Worm (Caenorhabditis elegans) whole organism, L4 larva: ENCODE results near the gene mek-1.

Experiments
- D1046.2 ChIP-seq: fragments of 200-800 bp; sonication (Bioruptor generic); IDR thresholded peaks from 2 replicates; pipeline ENCODE4 v1.3.6; 2022; ENCODE audit warnings: missing genetic modification characterization, missing compliant biosample characterization
- F26F4.8 ChIP-seq: fragments of 200-800 bp; sonication (Bioruptor generic); conservative IDR thresholded peaks from 2 replicates; pipeline ENCODE4 v1.3.6; 2022; ENCODE audit warnings: missing genetic modification characterization, missing compliant biosample characterization
- F44E2.7 ChIP-seq: fragments of 200-800 bp; sonication (Bioruptor generic); IDR thresholded peaks from 2 replicates; pipeline ENCODE4 v2.1.2; 2022; ENCODE audit warnings: missing genetic modification characterization, missing compliant biosample characterization
- F49E8.2 ChIP-seq: sonication (generic microtip); optimal IDR thresholded peaks from 2 replicates; lab custom pipeline; 2016; ENCODE audit warnings: missing compliant biosample characterization, mild to moderate bottlenecking, missing genetic modification characterization, borderline replicate concordance
- R02D3.7 ChIP-seq: fragments of 150-350 bp; sonication (generic microtip); optimal IDR thresholded peaks from 3 replicates; lab custom pipeline; 2014; ENCODE audit warnings: missing biosample characterization, missing genetic modification characterization
- T20F7.1 ChIP-seq: fragments of 200-800 bp; sonication (Bioruptor generic); optimal IDR thresholded peaks from 2 replicates; lab custom pipeline; 2018; ENCODE audit warnings: mild to moderate bottlenecking, missing genetic modification characterization, missing compliant biosample characterization
- T26A8.4 ChIP-seq: fragments of 200-800 bp; sonication (Bioruptor generic); IDR thresholded peaks from 2 replicates; pipeline ENCODE4 v1.3.6; 2022; ENCODE audit warnings: missing genetic modification characterization, missing compliant biosample characterization
- Y75B8A.6 ChIP-seq: fragments of 200-800 bp; sonication (Bioruptor generic); IDR thresholded peaks from 2 replicates; pipeline ENCODE4 v1.3.6; 2022; ENCODE audit warnings: missing genetic modification reagents, missing genetic modification characterization, missing compliant biosample characterization
- aha-1 ChIP-seq: fragments of 150-350 bp; peaks from one replicate; lab custom pipeline; 2014; ENCODE audit warnings: missing biosample characterization, missing genetic modification characterization
- ama-1 ChIP-seq: fragments of 150-350 bp; optimal IDR thresholded peaks from 2 replicates; lab custom pipeline; 2014; ENCODE audit warnings: inconsistent platforms, mixed read lengths
- attf-4 ChIP-seq: sonication (generic microtip); optimal IDR thresholded peaks from 3 replicates; lab custom pipeline; 2017; ENCODE audit warnings: missing biosample characterization, missing genetic modification characterization
- ceh-32 ChIP-seq: sonication (generic microtip); optimal IDR thresholded peaks from 2 replicates; lab custom pipeline; 2016; ENCODE audit warnings: mild to moderate bottlenecking, missing genetic modification characterization, missing compliant biosample characterization; ENCODE audit not compliant: poor library complexity
- ceh-44 ChIP-seq: fragments of 200-800 bp; sonication (Bioruptor generic); IDR thresholded peaks from 2 replicates; pipeline ENCODE4 v1.3.6; 2022; ENCODE audit warnings: missing genetic modification reagents, missing genetic modification characterization, missing compliant biosample characterization
- ceh-62 ChIP-seq: sonication (generic microtip); optimal IDR thresholded peaks from 2 replicates; lab custom pipeline; 2017; ENCODE audit warnings: missing biosample characterization, missing genetic modification characterization
- cey-2 ChIP-seq: sonication (generic microtip); optimal IDR thresholded peaks from 3 replicates; lab custom pipeline; 2017; ENCODE audit warnings: missing genetic modification characterization, mild to moderate bottlenecking, missing compliant biosample characterization, antibody characterized with exemption, borderline replicate concordance; ENCODE audit not compliant: insufficient read depth
- ctbp-1 ChIP-seq: fragments of 200-800 bp; sonication (Bioruptor generic); IDR thresholded peaks from 2 replicates; pipeline ENCODE4 v1.3.6; 2022; ENCODE audit warnings: missing genetic modification reagents, missing genetic modification characterization, missing compliant biosample characterization
- daf-16 ChIP-seq, 3 experiments: sonication (generic microtip); optimal IDR thresholded peaks; 2 replicates each; lab custom pipeline; 2016 to 2017; ENCODE audit warnings: missing genetic modification characterization in 3 of 3, missing genetic modification reagents in 3 of 3, mild to moderate bottlenecking in 2 of 3, missing compliant biosample characterization in 2 of 3, missing biosample characterization in 1 of 3, moderate library complexity in 1 of 3
- dmd-8 ChIP-seq: fragments of 200-800 bp; sonication (Bioruptor generic); IDR thresholded peaks from 2 replicates; pipeline ENCODE4 v1.3.6; 2022; ENCODE audit warnings: missing genetic modification characterization, missing compliant biosample characterization
- duxl-1 ChIP-seq: sonication (generic microtip); optimal IDR thresholded peaks from 2 replicates; lab custom pipeline; 2016; ENCODE audit warnings: mild to moderate bottlenecking, missing genetic modification characterization, moderate library complexity, missing compliant biosample characterization; ENCODE audit not compliant: poor library complexity
- egl-27 ChIP-seq: sonication (generic microtip); optimal IDR thresholded peaks from 3 replicates; lab custom pipeline; 2017; ENCODE audit warnings: missing biosample characterization, missing genetic modification reagents, missing genetic modification characterization
- egl-43 ChIP-seq: fragments of 200-800 bp; sonication (Bioruptor generic); IDR thresholded peaks from 2 replicates; pipeline ENCODE4 v1.3.6; 2022; ENCODE audit warnings: missing genetic modification reagents, missing genetic modification characterization, missing compliant biosample characterization
- fkh-10 ChIP-seq: fragments of 150-350 bp; optimal IDR thresholded peaks from 2 replicates; lab custom pipeline; 2014; ENCODE audit warnings: missing biosample characterization, missing genetic modification reagents, missing genetic modification characterization
- fos-1 ChIP-seq: fragments of 150-350 bp; optimal IDR thresholded peaks from 2 replicates; lab custom pipeline; 2014; ENCODE audit warnings: missing biosample characterization, missing genetic modification characterization
- hlh-30 ChIP-seq: sonication (generic microtip); optimal IDR thresholded peaks from 2 replicates; lab custom pipeline; 2017; ENCODE audit warnings: antibody characterized with exemption, mild to moderate bottlenecking, missing genetic modification characterization, missing compliant biosample characterization; ENCODE audit not compliant: insufficient read depth
- hmg-1.1 ChIP-seq: fragments of 200-800 bp; sonication (Bioruptor generic); IDR thresholded peaks from 2 replicates; pipeline ENCODE4 v1.3.6; 2022; ENCODE audit warnings: missing genetic modification reagents, missing genetic modification characterization, missing compliant biosample characterization
- jun-1 ChIP-seq: fragments of 150-350 bp; optimal IDR thresholded peaks from 2 replicates; lab custom pipeline; 2014; ENCODE audit warnings: missing biosample characterization, missing genetic modification reagents, missing genetic modification characterization
- lin-1 ChIP-seq: fragments of 200-800 bp; sonication (Bioruptor generic); IDR thresholded peaks from 2 replicates; pipeline ENCODE4 v1.3.6; 2022; ENCODE audit warnings: missing genetic modification reagents, missing genetic modification characterization, missing compliant biosample characterization
- lin-15B ChIP-seq: fragments of 150-350 bp; sonication (generic microtip); optimal IDR thresholded peaks from 3 replicates; lab custom pipeline; 2014; ENCODE audit warnings: missing biosample characterization, missing genetic modification characterization
- lin-29 ChIP-seq: fragments of 200-800 bp; sonication (Bioruptor generic); IDR thresholded peaks from 2 replicates; pipeline ENCODE4 v1.3.6; 2022; ENCODE audit warnings: missing genetic modification reagents, missing genetic modification characterization, missing compliant biosample characterization
- lin-38 ChIP-seq: fragments of 200-800 bp; sonication (Bioruptor generic); IDR thresholded peaks from 2 replicates; pipeline ENCODE4 v1.3.6; 2022; ENCODE audit warnings: missing genetic modification reagents, missing genetic modification characterization, missing compliant biosample characterization
- lin-39 ChIP-seq: fragments of 150-350 bp; optimal IDR thresholded peaks from 2 replicates; lab custom pipeline; 2014; ENCODE audit warnings: missing biosample characterization, missing genetic modification reagents, missing genetic modification characterization
- mdt-29 ChIP-seq: fragments of 200-800 bp; sonication (Bioruptor generic); IDR thresholded peaks from 2 replicates; pipeline ENCODE4 v1.3.6; 2022; ENCODE audit warnings: missing genetic modification reagents, missing genetic modification characterization, missing compliant biosample characterization
- mep-1 ChIP-seq: fragments of 150-350 bp; sonication (generic microtip); optimal IDR thresholded peaks from 3 replicates; lab custom pipeline; 2014; ENCODE audit warnings: missing biosample characterization, missing genetic modification characterization
- mxl-2 ChIP-seq: fragments of 200-800 bp; sonication (Bioruptor generic); conservative IDR thresholded peaks from 2 replicates; pipeline ENCODE4 v1.3.6; 2022; ENCODE audit warnings: missing genetic modification reagents, missing genetic modification characterization, missing compliant biosample characterization
- mxl-3 ChIP-seq: fragments of 200-800 bp; sonication (Bioruptor generic); optimal IDR thresholded peaks from 2 replicates; lab custom pipeline; 2018; ENCODE audit warnings: mild to moderate bottlenecking, missing genetic modification characterization, missing compliant biosample characterization
- nhr-10 ChIP-seq: fragments of 150-350 bp; optimal IDR thresholded peaks from 2 replicates; lab custom pipeline; 2014; ENCODE audit warnings: missing biosample characterization, missing genetic modification characterization
- nhr-111 ChIP-seq: fragments of 200-800 bp; sonication (Bioruptor generic); optimal IDR thresholded peaks from 2 replicates; lab custom pipeline; 2018; ENCODE audit warnings: mild to moderate bottlenecking, missing genetic modification characterization, missing compliant biosample characterization
- nhr-28 ChIP-seq: fragments of 150-350 bp; optimal IDR thresholded peaks from 2 replicates; lab custom pipeline; 2014; ENCODE audit warnings: missing biosample characterization, missing genetic modification characterization
- nhr-42 ChIP-seq: fragments of 200-800 bp; sonication (Bioruptor generic); IDR thresholded peaks from 2 replicates; pipeline ENCODE4 v1.3.6; 2022; ENCODE audit warnings: missing genetic modification characterization, missing compliant biosample characterization
- nhr-76 ChIP-seq: fragments of 150-350 bp; optimal IDR thresholded peaks from 2 replicates; lab custom pipeline; 2014; ENCODE audit warnings: missing biosample characterization, missing genetic modification characterization
- pqm-1 ChIP-seq: sonication (generic microtip); optimal IDR thresholded peaks from 2 replicates; lab custom pipeline; 2017; ENCODE audit warnings: missing biosample characterization, missing genetic modification characterization
- rbr-2 ChIP-seq: sonication (generic microtip); optimal IDR thresholded peaks from 2 replicates; lab custom pipeline; 2016; ENCODE audit warnings: missing genotype, missing genetic modification characterization, missing compliant biosample characterization
- snpc-1.2 ChIP-seq: fragments of 200-800 bp; sonication (Bioruptor generic); IDR thresholded peaks from 2 replicates; pipeline ENCODE4 v1.3.6; 2022; ENCODE audit warnings: missing genetic modification reagents, missing genetic modification characterization, missing compliant biosample characterization
- spr-1 ChIP-seq: sonication (generic microtip); optimal IDR thresholded peaks from 2 replicates; lab custom pipeline; 2016; ENCODE audit warnings: mild to moderate bottlenecking, missing genetic modification characterization, missing compliant biosample characterization
- tra-1 ChIP-seq: fragments of 200-800 bp; sonication (Bioruptor generic); IDR thresholded peaks from 2 replicates; pipeline ENCODE4 v1.3.6; 2022; ENCODE audit warnings: missing genetic modification reagents, missing genetic modification characterization, missing compliant biosample characterization
- unc-39 ChIP-seq: sonication (generic microtip); optimal IDR thresholded peaks from 2 replicates; lab custom pipeline; 2017; ENCODE audit warnings: missing biosample characterization, missing genetic modification characterization
- vab-7 ChIP-seq: fragments of 200-800 bp; sonication (Bioruptor generic); IDR thresholded peaks from 2 replicates; pipeline ENCODE4 v1.3.6; 2022; ENCODE audit warnings: missing genetic modification reagents, missing genetic modification characterization, missing compliant biosample characterization
- zfp-2 ChIP-seq: sonication (generic microtip); optimal IDR thresholded peaks from 2 replicates; lab custom pipeline; 2016; ENCODE audit warnings: mild to moderate bottlenecking, missing genetic modification characterization, missing compliant biosample characterization
- zfp-3 ChIP-seq: fragments of 200-800 bp; sonication (Bioruptor generic); conservative IDR thresholded peaks from 2 replicates; pipeline ENCODE4 v1.3.6; 2022; ENCODE audit warnings: missing genetic modification reagents, missing genetic modification characterization, missing compliant biosample characterization
- zip-11 ChIP-seq: fragments of 200-800 bp; sonication (Bioruptor generic); IDR thresholded peaks from 2 replicates; pipeline ENCODE4 v1.3.6; 2022; ENCODE audit warnings: missing genetic modification characterization, missing compliant biosample characterization
- ztf-11 ChIP-seq: fragments of 150-350 bp; optimal IDR thresholded peaks from 2 replicates; lab custom pipeline; 2014; ENCODE audit warnings: missing biosample characterization, missing genetic modification characterization
- ztf-7 ChIP-seq: fragments of 150-350 bp; optimal IDR thresholded peaks from 2 replicates; lab custom pipeline; 2014; ENCODE audit warnings: missing biosample characterization, missing genetic modification characterization

mek-1 gene

DNA sequence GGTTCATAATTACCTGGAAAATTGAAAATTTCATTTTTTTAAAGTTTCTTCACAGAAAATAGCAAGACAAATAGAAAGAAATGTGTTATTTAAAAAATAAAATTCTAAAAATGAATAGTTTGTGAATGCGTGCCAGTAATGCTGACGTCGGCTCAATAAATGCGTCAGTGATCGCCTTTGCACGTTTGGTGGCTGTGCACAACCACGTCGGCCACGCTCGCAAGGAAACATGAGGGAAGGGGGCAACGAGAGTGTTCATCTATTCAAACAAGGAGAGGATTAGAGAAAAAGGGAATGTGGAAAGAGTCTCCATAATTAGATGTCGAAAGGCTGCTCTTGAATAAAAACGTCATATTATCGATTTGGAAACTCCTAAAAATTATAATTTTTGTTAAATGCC is 21.9 kb downstream of the mek-1 start, which contains the start of gene uggt-1 (continued):
- TF ChIP-seq hlh-30 (tag; lab: Kevin White, UChicago) (peak; percentile 92), aha-1 (tag; lab: Kevin White, UChicago) (peak; percentile 94), ztf-11 (tag; lab: Kevin White, UChicago) (no peak), snpc-1.2 (GFP tag; lab: Robert Waterston, UW) (no peak), rbr-2 (tag; lab: Kevin White, UChicago) (peak; percentile 96), daf-16 (GFP tag; optimal IDR thresholded peaks at IDR 0.05; lab: Kevin White, UChicago) (no peak), daf-16 (tag; optimal IDR thresholded peaks at IDR 0.05; lab: Kevin White, UChicago) (peak; percentile 82), F49E8.2 (tag; lab: Kevin White, UChicago) (no peak), nhr-76 (tag; lab: Kevin White, UChicago) (no peak), ceh-32 (tag; lab: Kevin White, UChicago) (peak; percentile 69), F44E2.7 (GFP tag; lab: Robert Waterston, UW) (no peak), zfp-3 (GFP tag; lab: Robert Waterston, UW) (0 out of 2 replicates have a peak, but pooled peaks have one; percentile 40), duxl-1 (peak; percentile 64), mep-1 (tag; lab: Kevin White, UChicago) (peak; percentile 98), hmg-1.1 (GFP tag; lab: Robert Waterston, UW) (peak; percentile 95), dmd-8 (GFP tag; lab: Robert Waterston, UW) (no peak), F26F4.8 (no peak), zfp-2 (tag; lab: Kevin White, UChicago) (peak; percentile 43), ctbp-1 (GFP tag; lab: Robert Waterston, UW) (peak; percentile 78), egl-43 (GFP tag; lab: Robert Waterston, UW) (peak; percentile 80), lin-38 (GFP tag; lab: Robert Waterston, UW) (no peak), unc-39 (tag; lab: Kevin White, UChicago) (no peak), ztf-7 (no peak), lin-39 (tag; lab: Kevin White, UChicago) (no peak), nhr-111 (GFP tag; lab: Kevin White, UChicago) (no peak), pqm-1 (tag; lab: Kevin White, UChicago) (peak; percentile 73), ceh-44 (GFP tag; lab: Robert Waterston, UW) (no peak), T26A8.4 (GFP tag; lab: Robert Waterston, UW) (peak; percentile 85), egl-27 (tag; lab: Kevin White, UChicago) (no peak), cey-2 (no peak), T20F7.1 (GFP tag; lab: Kevin White, UChicago) (peak; percentile 85), D1046.2 (GFP tag; lab: Robert Waterston, UW) (no peak), mxl-3 (GFP tag; lab: Kevin White, UChicago) (peak; percentile 95), attf-4 (tag; lab: Kevin White, UChicago) (no peak), lin-15B (no peak), fos-1 (tag; lab: Kevin White, UChicago) (no peak), vab-7 (GFP tag; lab: Robert Waterston, UW) (peak; percentile 72), R02D3.7 (tag; lab: Kevin White, UChicago) (no peak), ceh-62 (no peak), tra-1 (0 out of 2 replicates have a peak, but pooled peaks have one; percentile 69), Y75B8A.6 (GFP tag; lab: Robert Waterston, UW) (no peak), ama-1 (lab: Kevin White, UChicago) (no peak), lin-29 (GFP tag; lab: Robert Waterston, UW) (no peak), fkh-10 (GFP tag; lab: Kevin White, UChicago) (peak; percentile 91), spr-1 (tag; lab: Kevin White, UChicago) (no peak), nhr-28 (peak; percentile 85), mdt-29 (GFP tag; lab: Robert Waterston, UW) (no peak), zip-11 (GFP tag; lab: Robert Waterston, UW) (no peak), nhr-10 (tag; lab: Kevin White, UChicago) (peak; percentile 19), lin-1 (peak; percentile 76), nhr-42 (GFP tag; lab: Robert Waterston, UW) (0 out of 2 replicates have a peak, but pooled peaks have one; percentile 75), jun-1 (tag; lab: Kevin White, UChicago) (peak; percentile 44), mxl-2 (GFP tag; lab: Robert Waterston, UW) (no peak)
